Worm (Caenorhabditis elegans) whole organism, L1 larva: ENCODE measurements around the gene EGAP4.1.

Experiments used
- C04F5.9 ChIP-seq: sonication (generic microtip); optimal IDR thresholded peaks from 2 replicates; lab custom pipeline; 2016; ENCODE audit warnings: missing genetic modification characterization, missing compliant biosample characterization
- C34B4.2 ChIP-seq: sonication (generic microtip); optimal IDR thresholded peaks from 2 replicates; lab custom pipeline; 2017; ENCODE audit warnings: mild to moderate bottlenecking, missing genetic modification characterization, missing compliant biosample characterization
- Y116A8C.19 ChIP-seq: sonication (generic microtip); optimal IDR thresholded peaks from 2 replicates; lab custom pipeline; 2016; ENCODE audit warnings: missing compliant biosample characterization, missing genetic modification characterization, borderline replicate concordance
- alr-1 ChIP-seq: fragments of 200-800 bp; sonication (Bioruptor generic); optimal IDR thresholded peaks from 2 replicates; lab custom pipeline; 2018; ENCODE audit warnings: borderline replicate concordance, mild to moderate bottlenecking, missing genetic modification characterization, missing compliant biosample characterization
- ama-1 ChIP-seq: fragments of 150-350 bp; optimal IDR thresholded peaks from 2 replicates; lab custom pipeline; 2014
- ceh-8 ChIP-seq: fragments of 200-800 bp; sonication (Bioruptor generic); optimal IDR thresholded peaks from 2 replicates; lab custom pipeline; 2018; ENCODE audit warnings: mild to moderate bottlenecking, missing genetic modification characterization, moderate library complexity, missing compliant biosample characterization
- ceh-88 ChIP-seq: fragments of 200-800 bp; sonication (Bioruptor generic); IDR thresholded peaks from 2 replicates; pipeline ENCODE4 v1.3.6; 2022; ENCODE audit warnings: missing genetic modification characterization, missing compliant biosample characterization
- ces-1 ChIP-seq: fragments of 150-350 bp; optimal IDR thresholded peaks from 2 replicates; lab custom pipeline; 2014; ENCODE audit warnings: missing biosample characterization, missing genetic modification reagents, missing genetic modification characterization
- dpl-1 ChIP-seq, 3 experiments: fragments of 150-350 bp in 2 of 3; sonication (generic microtip) in 1 of 3; optimal IDR thresholded peaks; 2 replicates each; lab custom pipeline; 2014 to 2017; ENCODE audit warnings: missing biosample characterization in 3 of 3, missing genetic modification characterization in 3 of 3, missing genetic modification reagents in 3 of 3
- efl-1 ChIP-seq, 4 experiments: fragments of 150-350 bp; optimal IDR thresholded peaks in 3 of 4; peaks in 1 of 4; 1 replicate in 1 of 4; 2 replicates in 3 of 4; lab custom pipeline; 2014; ENCODE audit warnings: missing biosample characterization in 2 of 4, missing genetic modification characterization in 2 of 4, missing genetic modification reagents in 2 of 4
- elt-2 ChIP-seq: sonication (generic microtip); optimal IDR thresholded peaks from 2 replicates; lab custom pipeline; 2016; ENCODE audit warnings: missing genetic modification characterization, mild to moderate bottlenecking, inconsistent platforms, missing compliant biosample characterization, missing genetic modification reagents
- ets-5 ChIP-seq: fragments of 200-800 bp; sonication (Bioruptor generic); IDR thresholded peaks from 2 replicates; pipeline ENCODE4 v1.3.6; 2022; ENCODE audit warnings: missing genetic modification characterization, missing compliant biosample characterization
- fkh-4 ChIP-seq: sonication (generic microtip); optimal IDR thresholded peaks from 2 replicates; lab custom pipeline; 2016; ENCODE audit warnings: missing compliant biosample characterization, missing genetic modification characterization, borderline replicate concordance
- fos-1 ChIP-seq: fragments of 150-350 bp; optimal IDR thresholded peaks from 2 replicates; lab custom pipeline; 2014; ENCODE audit warnings: missing biosample characterization, missing genetic modification characterization
- grh-1 ChIP-seq: fragments of 200-800 bp; sonication (Bioruptor generic); IDR thresholded peaks from 2 replicates; pipeline ENCODE4 v1.3.6; 2022; ENCODE audit warnings: missing genetic modification reagents, missing genetic modification characterization, missing compliant biosample characterization
- irx-1 ChIP-seq: sonication (generic microtip); optimal IDR thresholded peaks from 2 replicates; lab custom pipeline; 2016; ENCODE audit warnings: missing genetic modification characterization, missing compliant biosample characterization
- isw-1 ChIP-seq: fragments of 200-800 bp; sonication (Bioruptor generic); IDR thresholded peaks from 2 replicates; pipeline ENCODE4 v1.3.6; 2022; ENCODE audit warnings: missing genetic modification characterization, missing compliant biosample characterization
- lin-13 ChIP-seq: fragments of 150-350 bp; optimal IDR thresholded peaks from 2 replicates; lab custom pipeline; 2014; ENCODE audit warnings: missing biosample characterization, missing genetic modification reagents, missing genetic modification characterization
- lin-14 ChIP-seq: fragments of 200-800 bp; sonication (Bioruptor generic); optimal IDR thresholded peaks from 2 replicates; lab custom pipeline; 2018; ENCODE audit warnings: mild to moderate bottlenecking, missing genetic modification characterization, moderate library complexity, missing compliant biosample characterization
- lin-15B ChIP-seq: fragments of 150-350 bp; sonication (generic microtip); optimal IDR thresholded peaks from 3 replicates; lab custom pipeline; 2014; ENCODE audit warnings: missing biosample characterization, missing genetic modification characterization
- lin-35 ChIP-seq, 2 experiments: fragments of 150-350 bp; optimal IDR thresholded peaks; 2 replicates each; lab custom pipeline; 2014; ENCODE audit warnings: missing biosample characterization in 2 of 2, missing genetic modification characterization in 2 of 2, missing genetic modification reagents in 2 of 2
- lsy-2 ChIP-seq, 2 experiments: fragments of 150-350 bp; optimal IDR thresholded peaks; 2 replicates each; lab custom pipeline; 2014; ENCODE audit warnings: missing biosample characterization in 2 of 2, missing genetic modification characterization in 2 of 2
- mef-2 ChIP-seq: fragments of 150-350 bp; optimal IDR thresholded peaks from 2 replicates; lab custom pipeline; 2014; ENCODE audit warnings: missing biosample characterization, missing genetic modification characterization
- mep-1 ChIP-seq: fragments of 150-350 bp; optimal IDR thresholded peaks from 2 replicates; lab custom pipeline; 2014; ENCODE audit warnings: missing biosample characterization, missing genetic modification characterization
- nhr-11 ChIP-seq: fragments of 150-350 bp; optimal IDR thresholded peaks from 2 replicates; lab custom pipeline; 2014; ENCODE audit warnings: missing biosample characterization, missing genetic modification characterization
- nhr-12 ChIP-seq: sonication (generic microtip); optimal IDR thresholded peaks from 2 replicates; lab custom pipeline; 2017; ENCODE audit warnings: missing biosample characterization, missing genetic modification characterization
- nhr-19 ChIP-seq: fragments of 200-800 bp; sonication (Bioruptor generic); conservative IDR thresholded peaks from 2 replicates; pipeline ENCODE4 v1.3.6; 2022; ENCODE audit warnings: missing genetic modification characterization, missing compliant biosample characterization
- nhr-237 ChIP-seq: fragments of 150-350 bp; optimal IDR thresholded peaks from 2 replicates; lab custom pipeline; 2014; ENCODE audit warnings: missing biosample characterization, missing genetic modification characterization
- nhr-47 ChIP-seq: sonication (generic microtip); optimal IDR thresholded peaks from 2 replicates; lab custom pipeline; 2016; ENCODE audit warnings: mild to moderate bottlenecking, missing genetic modification characterization, moderate library complexity, missing compliant biosample characterization
- nhr-71 ChIP-seq: sonication (generic microtip); optimal IDR thresholded peaks from 2 replicates; lab custom pipeline; 2016; ENCODE audit warnings: mild to moderate bottlenecking, missing genetic modification characterization, moderate library complexity, missing compliant biosample characterization
- nhr-76 ChIP-seq: sonication (generic microtip); optimal IDR thresholded peaks from 2 replicates; lab custom pipeline; 2017; ENCODE audit warnings: missing biosample characterization, missing genetic modification characterization
- nhr-77 ChIP-seq: fragments of 150-350 bp; optimal IDR thresholded peaks from 2 replicates; lab custom pipeline; 2014; ENCODE audit warnings: missing biosample characterization, missing genetic modification characterization
- pag-3 ChIP-seq: sonication (generic microtip); optimal IDR thresholded peaks from 2 replicates; lab custom pipeline; 2017; ENCODE audit warnings: missing genetic modification characterization, mild to moderate bottlenecking, missing compliant biosample characterization, antibody characterized with exemption, borderline replicate concordance; ENCODE audit not compliant: insufficient read depth
- pax-3 ChIP-seq: fragments of 200-800 bp; sonication (Bioruptor generic); optimal IDR thresholded peaks from 2 replicates; lab custom pipeline; 2018; ENCODE audit warnings: mild to moderate bottlenecking, missing genetic modification characterization, moderate library complexity, missing compliant biosample characterization
- pqm-1 ChIP-seq: sonication (generic microtip); optimal IDR thresholded peaks from 3 replicates; lab custom pipeline; 2017; ENCODE audit warnings: missing biosample characterization, missing genetic modification characterization
- snu-23 ChIP-seq: sonication (generic microtip); optimal IDR thresholded peaks from 2 replicates; lab custom pipeline; 2016; ENCODE audit warnings: missing genetic modification characterization, missing compliant biosample characterization
- sptf-1 ChIP-seq: fragments of 150-350 bp; optimal IDR thresholded peaks from 2 replicates; lab custom pipeline; 2014; ENCODE audit warnings: missing biosample characterization, missing genetic modification characterization
- swsn-7 ChIP-seq: sonication (generic microtip); optimal IDR thresholded peaks from 2 replicates; lab custom pipeline; 2016; ENCODE audit warnings: missing genetic modification characterization, missing compliant biosample characterization
- tlp-1 ChIP-seq: fragments of 150-350 bp; optimal IDR thresholded peaks from 2 replicates; lab custom pipeline; 2014; ENCODE audit warnings: missing biosample characterization, missing genetic modification characterization
- unc-130 ChIP-seq: fragments of 150-350 bp; optimal IDR thresholded peaks from 2 replicates; lab custom pipeline; 2017; ENCODE audit warnings: missing biosample characterization, missing genetic modification characterization, inconsistent platforms
- unc-30 ChIP-seq: sonication (generic microtip); optimal IDR thresholded peaks from 2 replicates; lab custom pipeline; 2017; ENCODE audit warnings: missing biosample characterization, missing genetic modification characterization
- unc-86 ChIP-seq: sonication (generic microtip); optimal IDR thresholded peaks from 2 replicates; lab custom pipeline; 2016; ENCODE audit warnings: missing genetic modification characterization, missing compliant biosample characterization
- vab-15 ChIP-seq: sonication (generic microtip); optimal IDR thresholded peaks from 2 replicates; lab custom pipeline; 2017; ENCODE audit warnings: missing genotype, mild to moderate bottlenecking, missing genetic modification characterization, missing compliant biosample characterization
- zag-1 ChIP-seq: fragments of 150-350 bp; optimal IDR thresholded peaks from 2 replicates; lab custom pipeline; 2014; ENCODE audit warnings: missing biosample characterization, missing genetic modification characterization
- zip-4 ChIP-seq: fragments of 200-800 bp; sonication (Bioruptor generic); optimal IDR thresholded peaks from 2 replicates; lab custom pipeline; 2018; ENCODE audit warnings: mild to moderate bottlenecking, missing genetic modification characterization, moderate library complexity, missing compliant biosample characterization
- ztf-11 ChIP-seq, 2 experiments: sonication (generic microtip); optimal IDR thresholded peaks; 2 replicates each; lab custom pipeline; 2016 to 2017; ENCODE audit warnings: missing genetic modification characterization in 2 of 2, missing biosample characterization in 1 of 2, missing compliant biosample characterization in 1 of 2
- ztf-4 ChIP-seq: fragments of 150-350 bp; optimal IDR thresholded peaks from 2 replicates; lab custom pipeline; 2014; ENCODE audit warnings: missing biosample characterization, missing genetic modification characterization

The EGAP4.1 gene

ce11 chrX:8723840-8724239 is 3.4 kb downstream of the EGAP4.1 start (continued):
- no peak for TF ChIP-seq pax-3
- TF ChIP-seq tlp-1 = no peak
- peak; percentile 5 for TF ChIP-seq ztf-4 (tag; lab: Kevin White, UChicago)
- TF ChIP-seq pqm-1 (tag; lab: Kevin White, UChicago) = no peak
- TF ChIP-seq sptf-1 (tag; lab: Kevin White, UChicago) = no peak
- TF ChIP-seq lin-35 (GFP tag; optimal IDR thresholded peaks at IDR 0.05; lab: Kevin White, UChicago) = peak in 1 of 2 experiments; percentile 13
- TF ChIP-seq nhr-11 (tag; lab: Kevin White, UChicago) = no peak
- TF ChIP-seq ceh-88 (GFP tag; lab: Robert Waterston, UW) = no peak
- no peak for TF ChIP-seq dpl-1 (GFP tag; optimal IDR thresholded peaks at IDR 0.05; lab: Kevin White, UChicago)
- no peak for TF ChIP-seq ama-1 (lab: Kevin White, UChicago)
- no peak for TF ChIP-seq vab-15 (tag; lab: Kevin White, UChicago)
- no peak for TF ChIP-seq ets-5
- no peak for TF ChIP-seq irx-1
- no peak for TF ChIP-seq nhr-76 (tag; lab: Kevin White, UChicago)
- peak; percentile 34 for TF ChIP-seq fkh-4 (tag; lab: Kevin White, UChicago)
- TF ChIP-seq efl-1 (optimal IDR thresholded peaks at IDR 0.05; lab: Kevin White, UChicago) = no peak
- no peak for TF ChIP-seq efl-1 (GFP tag; optimal IDR thresholded peaks at IDR 0.05 in 1 of 2; lab: Kevin White, UChicago)
- peak; percentile 26 for TF ChIP-seq swsn-7 (tag; lab: Kevin White, UChicago)
- TF ChIP-seq nhr-237 (tag; lab: Kevin White, UChicago) = no peak
- no peak for TF ChIP-seq isw-1 (GFP tag; lab: Robert Waterston, UW)
- no peak for TF ChIP-seq nhr-12 (tag; lab: Kevin White, UChicago)
- peak; percentile 85 for TF ChIP-seq lin-14 (GFP tag; lab: Kevin White, UChicago)
- TF ChIP-seq fos-1 (tag; lab: Kevin White, UChicago) = no peak
- TF ChIP-seq snu-23 = peak; percentile 56
- no peak for TF ChIP-seq unc-86 (tag; lab: Kevin White, UChicago)
- no peak for TF ChIP-seq ztf-11 (tag; optimal IDR thresholded peaks at IDR 0.05; lab: Kevin White, UChicago)
- TF ChIP-seq unc-30 (tag; lab: Kevin White, UChicago) = no peak
- no peak for TF ChIP-seq zag-1 (tag; lab: Kevin White, UChicago)
- TF ChIP-seq nhr-47 (tag; lab: Kevin White, UChicago) = no peak
- TF ChIP-seq nhr-71 (tag; lab: Kevin White, UChicago) = peak; percentile 80
- no peak for TF ChIP-seq zip-4
- no peak for TF ChIP-seq lin-13
- TF ChIP-seq nhr-19 (GFP tag; lab: Robert Waterston, UW) = peak; percentile 46
- TF ChIP-seq lin-15B = no peak
- TF ChIP-seq Y116A8C.19 (tag; lab: Kevin White, UChicago) = no peak
- TF ChIP-seq C04F5.9 (tag; lab: Kevin White, UChicago) = no peak
- TF ChIP-seq alr-1 = no peak
- TF ChIP-seq elt-2 (tag; lab: Kevin White, UChicago) = no peak
- no peak for TF ChIP-seq grh-1 (GFP tag; lab: Robert Waterston, UW)
- peak in 1 of 2 experiments; percentile 62 for TF ChIP-seq lsy-2 (tag; optimal IDR thresholded peaks at IDR 0.05; lab: Kevin White, UChicago)
- no peak for TF ChIP-seq nhr-77 (tag; lab: Kevin White, UChicago)
- peak; percentile 31 for TF ChIP-seq unc-130 (tag; lab: Kevin White, UChicago)
- TF ChIP-seq ceh-8 = no peak
- no peak for TF ChIP-seq C34B4.2 (tag; lab: Kevin White, UChicago)
- no peak for TF ChIP-seq mep-1 (tag; lab: Kevin White, UChicago)
- TF ChIP-seq mef-2 (tag; lab: Kevin White, UChicago) = no peak
- no peak for TF ChIP-seq ces-1 (GFP tag; lab: Kevin White, UChicago)
- peak; percentile 97 for TF ChIP-seq pag-3
